Fruit fly (Drosophila melanogaster) whole organism, embryonic: ENCODE measurements around the gene PhKgamma.

ENCODE experiments used
- Atf6 ChIP-seq: fragments of 200-800 bp; sonication (Bioruptor generic); IDR thresholded peaks from 2 replicates; pipeline ENCODE4 v1.3.6; 2022; ENCODE audit warnings: missing biosample characterization, missing genetic modification characterization
- B-H2 ChIP-seq: fragments of 200-800 bp; sonication (Bioruptor generic); optimal IDR thresholded peaks from 2 replicates; lab custom pipeline; 2018; ENCODE audit warnings: missing biosample characterization, mild to moderate bottlenecking, missing genetic modification characterization
- CG10366 ChIP-seq: fragments of 200-800 bp; sonication (Bioruptor generic); IDR thresholded peaks from 2 replicates; pipeline ENCODE4 v1.3.6; 2022; ENCODE audit warnings: missing biosample characterization, missing genetic modification characterization
- CG11723 ChIP-seq: fragments of 200-800 bp; sonication (Bioruptor generic); optimal IDR thresholded peaks from 2 replicates; lab custom pipeline; 2017; ENCODE audit warnings: missing biosample characterization, mild to moderate bottlenecking, missing genetic modification characterization
- CG1233 ChIP-seq: fragments of 200-800 bp; sonication (Bioruptor generic); optimal IDR thresholded peaks from 4 replicates; lab custom pipeline; 2018; ENCODE audit warnings: missing biosample characterization, mild to moderate bottlenecking, missing genetic modification characterization
- CG14667 ChIP-seq: fragments of 200-800 bp; sonication (Bioruptor generic); IDR thresholded peaks from 2 replicates; pipeline ENCODE4 v1.3.6; 2022; ENCODE audit warnings: missing biosample characterization, missing genetic modification characterization
- CG14965 ChIP-seq: fragments of 200-800 bp; sonication (Bioruptor generic); optimal IDR thresholded peaks from 2 replicates; lab custom pipeline; 2016; ENCODE audit warnings: missing biosample characterization, missing genetic modification characterization, borderline replicate concordance
- CG16813 ChIP-seq: fragments of 200-800 bp; sonication (Bioruptor generic); IDR thresholded peaks from 3 replicates; pipeline ENCODE4 v1.3.6; 2022; ENCODE audit warnings: missing biosample characterization, missing genetic modification characterization; ENCODE audit not compliant: partially characterized antibody
- CG17385 ChIP-seq: fragments of 200-800 bp; sonication (Bioruptor generic); optimal IDR thresholded peaks from 3 replicates; lab custom pipeline; 2018; ENCODE audit warnings: missing biosample characterization, mild to moderate bottlenecking, missing genetic modification characterization
- CG17568 ChIP-seq: fragments of 200-800 bp; sonication (Bioruptor generic); optimal IDR thresholded peaks from 2 replicates; lab custom pipeline; 2018; ENCODE audit warnings: missing biosample characterization, mild to moderate bottlenecking, missing genetic modification characterization, moderate library complexity
- CG17802 ChIP-seq: fragments of 200-800 bp; sonication (Bioruptor generic); optimal IDR thresholded peaks from 2 replicates; lab custom pipeline; 2018; ENCODE audit warnings: missing biosample characterization, mild to moderate bottlenecking, missing genetic modification characterization, moderate library complexity
- CG1792 ChIP-seq: fragments of 200-800 bp; sonication (Bioruptor generic); optimal IDR thresholded peaks from 2 replicates; lab custom pipeline; 2016; ENCODE audit warnings: missing biosample characterization, missing genetic modification characterization
- CG1832 ChIP-seq: fragments of 200-800 bp; sonication (Bioruptor generic); optimal IDR thresholded peaks from 2 replicates; lab custom pipeline; 2017; ENCODE audit warnings: missing biosample characterization, mild to moderate bottlenecking, missing genetic modification characterization, inconsistent platforms
- CG18476 ChIP-seq: fragments of 200-800 bp; sonication (Bioruptor generic); optimal IDR thresholded peaks from 2 replicates; lab custom pipeline; 2016; ENCODE audit warnings: missing biosample characterization, mild to moderate bottlenecking, missing genetic modification characterization
- CG18619 ChIP-seq: fragments of 200-800 bp; sonication (Bioruptor generic); optimal IDR thresholded peaks from 3 replicates; lab custom pipeline; 2017; ENCODE audit warnings: missing biosample characterization, mild to moderate bottlenecking, missing genetic modification characterization
- CG31224 ChIP-seq: fragments of 200-800 bp; sonication (Bioruptor generic); IDR thresholded peaks from 2 replicates; pipeline ENCODE4 v1.3.6; 2022; ENCODE audit warnings: missing biosample characterization, missing genetic modification characterization
- CG31388 ChIP-seq: fragments of 200-800 bp; sonication (Bioruptor generic); optimal IDR thresholded peaks from 2 replicates; lab custom pipeline; 2016; ENCODE audit warnings: missing biosample characterization, missing genetic modification characterization
- CG34422 ChIP-seq: fragments of 200-800 bp; sonication (Bioruptor generic); IDR thresholded peaks from 3 replicates; pipeline ENCODE4 v1.3.6; 2022; ENCODE audit warnings: missing biosample characterization, missing genetic modification characterization
- CG3847 ChIP-seq: fragments of 200-800 bp; sonication (Bioruptor generic); IDR thresholded peaks from 2 replicates; pipeline ENCODE4 v1.3.6; 2022; ENCODE audit warnings: missing biosample characterization, missing genetic modification characterization
- CG9727 ChIP-seq: fragments of 200-800 bp; sonication (Bioruptor generic); optimal IDR thresholded peaks from 3 replicates; lab custom pipeline; 2017; ENCODE audit warnings: missing biosample characterization, mild to moderate bottlenecking, missing genetic modification characterization
- CG9817 ChIP-seq: fragments of 200-800 bp; sonication (Bioruptor generic); optimal IDR thresholded peaks from 2 replicates; lab custom pipeline; 2018; ENCODE audit warnings: missing biosample characterization, mild to moderate bottlenecking, missing genetic modification characterization, moderate library complexity
- CTCF ChIP-seq: fragments of 200-800 bp; sonication (Bioruptor generic); optimal IDR thresholded peaks from 2 replicates; lab custom pipeline; 2017; ENCODE audit warnings: missing biosample characterization, mild to moderate bottlenecking, missing genetic modification characterization, moderate library complexity
- D19A ChIP-seq: fragments of 200-800 bp; optimal IDR thresholded peaks from 3 replicates; lab custom pipeline; 2019; ENCODE audit warnings: missing biosample characterization, mild to moderate bottlenecking, missing genetic modification characterization, moderate library complexity
- Dek ChIP-seq: fragments of 200-800 bp; sonication (Bioruptor generic); optimal IDR thresholded peaks from 3 replicates; lab custom pipeline; 2019; ENCODE audit warnings: missing biosample characterization, mild to moderate bottlenecking, missing genetic modification characterization, moderate library complexity
- Elba2 ChIP-seq: fragments of 200-800 bp; sonication (Bioruptor generic); optimal IDR thresholded peaks from 3 replicates; lab custom pipeline; 2016; ENCODE audit warnings: missing biosample characterization, missing genetic modification characterization
- H2.0 ChIP-seq: fragments of 200-800 bp; sonication (Bioruptor generic); IDR thresholded peaks from 2 replicates; pipeline ENCODE4 v1.3.6; 2022; ENCODE audit warnings: missing biosample characterization, missing genetic modification characterization
- HmgZ ChIP-seq: fragments of 200-800 bp; sonication (Bioruptor generic); optimal IDR thresholded peaks from 2 replicates; lab custom pipeline; 2018; ENCODE audit warnings: missing biosample characterization, mild to moderate bottlenecking, missing genetic modification characterization
- Hr51 ChIP-seq, 2 experiments: fragments of 200-800 bp; sonication (Bioruptor generic); optimal IDR thresholded peaks; 2 replicates in 1 of 2; 3 replicates in 1 of 2; lab custom pipeline; 2016 to 2018; ENCODE audit warnings: missing biosample characterization in 2 of 2, missing genetic modification characterization in 2 of 2, mild to moderate bottlenecking in 1 of 2, moderate library complexity in 1 of 2
- Kr ChIP-seq: fragments of 200-800 bp; sonication (Bioruptor generic); optimal IDR thresholded peaks from 2 replicates; lab custom pipeline; 2017; ENCODE audit warnings: missing biosample characterization, mild to moderate bottlenecking, missing genetic modification characterization
- Lpt ChIP-seq: fragments of >200 bp; optimal IDR thresholded peaks from 2 replicates; lab custom pipeline; 2018; ENCODE audit warnings: missing biosample characterization, missing genetic modification characterization
- NC2β ChIP-seq: fragments of 200-800 bp; sonication (Bioruptor generic); optimal IDR thresholded peaks from 2 replicates; lab custom pipeline; 2016; ENCODE audit warnings: missing biosample characterization, missing genetic modification characterization
- Oaz ChIP-seq: fragments of 200-800 bp; sonication (Bioruptor generic); IDR thresholded peaks from 2 replicates; pipeline ENCODE4 v1.3.6; 2022; ENCODE audit warnings: missing biosample characterization, missing genetic modification characterization
- Opbp ChIP-seq: fragments of 200-800 bp; sonication (Bioruptor generic); IDR thresholded peaks from 3 replicates; pipeline ENCODE4 v1.3.6; 2022; ENCODE audit warnings: missing biosample characterization, missing genetic modification characterization; ENCODE audit not compliant: partially characterized antibody
- PHDP ChIP-seq: fragments of 200-800 bp; sonication (Bioruptor generic); optimal IDR thresholded peaks from 3 replicates; lab custom pipeline; 2018; ENCODE audit warnings: missing biosample characterization, mild to moderate bottlenecking, missing genetic modification characterization, moderate library complexity
- Sin3A ChIP-seq: fragments of >200 bp; optimal IDR thresholded peaks from 2 replicates; lab custom pipeline; 2018
- bab2 ChIP-seq: fragments of 200-800 bp; sonication (Bioruptor generic); optimal IDR thresholded peaks from 2 replicates; lab custom pipeline; 2016; ENCODE audit warnings: missing biosample characterization, missing genetic modification characterization
- crp ChIP-seq, 2 experiments: fragments of 200-800 bp; sonication (Bioruptor generic); optimal IDR thresholded peaks; 2 replicates in 1 of 2; 3 replicates in 1 of 2; lab custom pipeline; 2017; ENCODE audit warnings: missing biosample characterization in 2 of 2, missing genetic modification characterization in 2 of 2, mild to moderate bottlenecking in 1 of 2, moderate library complexity in 1 of 2
- en ChIP-seq: fragments of 200-800 bp; sonication (Bioruptor generic); optimal IDR thresholded peaks from 2 replicates; lab custom pipeline; 2016; ENCODE audit warnings: missing biosample characterization, missing genetic modification characterization
- gro ChIP-seq: fragments of 200-800 bp; sonication (Bioruptor generic); optimal IDR thresholded peaks from 2 replicates; lab custom pipeline; 2016; ENCODE audit warnings: missing biosample characterization, missing genetic modification characterization
- h ChIP-seq: fragments of >200 bp; optimal IDR thresholded peaks from 2 replicates; lab custom pipeline; 2017
- mirr ChIP-seq: fragments of 200-800 bp; sonication (Bioruptor generic); optimal IDR thresholded peaks from 3 replicates; lab custom pipeline; 2018; ENCODE audit warnings: missing biosample characterization, mild to moderate bottlenecking, missing genetic modification characterization
- p53 ChIP-seq: fragments of 200-800 bp; sonication (Bioruptor generic); optimal IDR thresholded peaks from 2 replicates; lab custom pipeline; 2016; ENCODE audit warnings: missing biosample characterization, missing genetic modification characterization
- pho ChIP-seq: fragments of 200-800 bp; sonication (Bioruptor generic); optimal IDR thresholded peaks from 2 replicates; lab custom pipeline; 2016; ENCODE audit warnings: missing biosample characterization, missing genetic modification characterization
- prd ChIP-seq, 3 experiments: fragments of >200 bp in 2 of 3; fragments of 200-800 bp in 1 of 3; sonication (Bioruptor generic) in 1 of 3; optimal IDR thresholded peaks in 2 of 3; IDR thresholded peaks in 1 of 3; 2 replicates in 2 of 3; 3 replicates in 1 of 3; pipeline versions ENCODE4 v1.3.6 to Lab custom; 2017 to 2022; ENCODE audit warnings: missing biosample characterization in 1 of 3, missing genetic modification characterization in 1 of 3
- sna ChIP-seq: fragments of 200-800 bp; sonication (Bioruptor generic); IDR thresholded peaks from 2 replicates; pipeline ENCODE4 v1.3.6; 2022; ENCODE audit warnings: missing biosample characterization, missing genetic modification characterization; ENCODE audit not compliant: partially characterized antibody
- sug ChIP-seq: fragments of 200-800 bp; optimal IDR thresholded peaks from 2 replicates; lab custom pipeline; 2019; ENCODE audit warnings: missing biosample characterization, mild to moderate bottlenecking, missing genetic modification characterization, moderate library complexity
- tup ChIP-seq: fragments of 200-800 bp; sonication (Bioruptor generic); optimal IDR thresholded peaks from 2 replicates; lab custom pipeline; 2016; ENCODE audit warnings: missing biosample characterization, mild to moderate bottlenecking, missing genetic modification characterization, moderate library complexity
- unc-4 ChIP-seq: fragments of 200-800 bp; sonication (Bioruptor generic); IDR thresholded peaks from 2 replicates; pipeline ENCODE4 v1.3.6; 2022; ENCODE audit warnings: missing biosample characterization, missing genetic modification characterization; ENCODE audit not compliant: partially characterized antibody
- vfl ChIP-seq: fragments of 200-800 bp; sonication (Bioruptor generic); optimal IDR thresholded peaks from 2 replicates; lab custom pipeline; 2016; ENCODE audit warnings: missing biosample characterization, missing genetic modification characterization

The PhKgamma gene

dm6 chrX:11709799-11710720 lies 15.1 kb downstream of the PhKgamma start, which contains the start of gene FucT6 (continued):
- TF ChIP-seq vfl (GFP tag; lab: Kevin White, UChicago), result no peak
- no peak for TF ChIP-seq Lpt (GFP tag; lab: Kevin White, UChicago)
- TF ChIP-seq CG1832, result peak; percentile 62
- no peak for TF ChIP-seq CG17568 (GFP tag; lab: Kevin White, UChicago)
- TF ChIP-seq sna (GFP tag; lab: Robert Waterston, UW), result peak; percentile 85
- no peak for TF ChIP-seq en
- TF ChIP-seq CG14965 (GFP tag; lab: Kevin White, UChicago), result no peak
- TF ChIP-seq bab2, result no peak
- TF ChIP-seq CG11723 (GFP tag; lab: Kevin White, UChicago), result no peak
- TF ChIP-seq Hr51 (GFP tag; optimal IDR thresholded peaks at IDR 0.05; lab: Kevin White, UChicago), result no peak
- TF ChIP-seq unc-4 (GFP tag; lab: Robert Waterston, UW), result peak; percentile 85
- TF ChIP-seq CG16813 (GFP tag; lab: Robert Waterston, UW), result peak; percentile 87
- no peak for TF ChIP-seq CG17385 (GFP tag; lab: Kevin White, UChicago)
- peak; percentile 26 for TF ChIP-seq Sin3A
- no peak for TF ChIP-seq CG9727 (GFP tag; lab: Kevin White, UChicago)
- TF ChIP-seq h (lab: Kevin White, UChicago), result no peak
- TF ChIP-seq CG14667 (GFP tag; lab: Robert Waterston, UW), result no peak
- no peak for TF ChIP-seq CG18476 (GFP tag; lab: Kevin White, UChicago)
- no peak for TF ChIP-seq Elba2
- peak; percentile 49; the same call in 1 of the 2 replicates for TF ChIP-seq Atf6 (GFP tag; lab: Robert Waterston, UW)
- TF ChIP-seq Kr, result no peak
- peak; percentile 92 for TF ChIP-seq Opbp
- TF ChIP-seq Oaz (GFP tag; lab: Robert Waterston, UW), result no peak
- TF ChIP-seq CG10366 (GFP tag; lab: Robert Waterston, UW), result no peak
- TF ChIP-seq CG18619, result no peak
- TF ChIP-seq CG1792 (GFP tag; lab: Kevin White, UChicago), result no peak
- peak in 1 of 2 experiments; percentile 29 for TF ChIP-seq crp (GFP tag; optimal IDR thresholded peaks at IDR 0.05; lab: Kevin White, UChicago)
- no peak for TF ChIP-seq mirr
- peak; percentile 17 for TF ChIP-seq pho (GFP tag; lab: Kevin White, UChicago)
- TF ChIP-seq D19A (tag; lab: Kevin White, UChicago), result peak; percentile 8
- no peak for TF ChIP-seq Dek (tag; lab: Kevin White, UChicago)
- no peak for TF ChIP-seq prd (optimal IDR thresholded peaks at IDR 0.05; lab: Kevin White, UChicago)
- no peak for TF ChIP-seq prd (GFP tag; IDR thresholded peaks at IDR 0.05; lab: Robert Waterston, UW)
- TF ChIP-seq HmgZ (tag; lab: Kevin White, UChicago), result peak; percentile 61
- TF ChIP-seq B-H2 (GFP tag; lab: Kevin White, UChicago), result peak; percentile 36
- TF ChIP-seq CG31224 (GFP tag; lab: Robert Waterston, UW), result no peak
- TF ChIP-seq sug (tag; lab: Kevin White, UChicago), result no peak
- no peak for TF ChIP-seq CG31388 (GFP tag; lab: Kevin White, UChicago)
- TF ChIP-seq CG1233 (GFP tag; lab: Kevin White, UChicago), result no peak
- TF ChIP-seq gro (GFP tag; lab: Kevin White, UChicago), result no peak
- TF ChIP-seq CG17802 (tag; lab: Kevin White, UChicago), result no peak
- no peak for TF ChIP-seq H2.0 (GFP tag; lab: Robert Waterston, UW)
- no peak for TF ChIP-seq tup
- peak; percentile 1 for TF ChIP-seq NC2β (GFP tag; lab: Kevin White, UChicago)
- TF ChIP-seq p53 (GFP tag; lab: Kevin White, UChicago), result no peak
- peak; percentile 17 for TF ChIP-seq PHDP
- peak; percentile 59 for TF ChIP-seq CG3847 (GFP tag; lab: Robert Waterston, UW)
- TF ChIP-seq CG9817, result no peak
- no peak for TF ChIP-seq CTCF (GFP tag; lab: Kevin White, UChicago)
- TF ChIP-seq CG34422, result no peak
